Fruit fly (Drosophila melanogaster) whole organism, embryonic: ENCODE results near the gene cic.
A peak's percentile ranks its signal among the peaks of the same experiment; 100 is the strongest.

ENCODE experiments used
- Atf6 ChIP-seq: fragments of 200-800 bp; sonication (Bioruptor generic); IDR thresholded peaks from 2 replicates; pipeline ENCODE4 v1.3.6; 2022; ENCODE audit warnings: missing biosample characterization, missing genetic modification characterization
- Blimp-1 ChIP-seq: fragments of 200-800 bp; sonication (Bioruptor generic); optimal IDR thresholded peaks from 3 replicates; lab custom pipeline; 2018; ENCODE audit warnings: missing biosample characterization, missing genetic modification characterization, mild to moderate bottlenecking, moderate library complexity, missing genetic modification reagents
- Bteb2 ChIP-seq: fragments of 200-800 bp; sonication (Bioruptor generic); optimal IDR thresholded peaks from 2 replicates; lab custom pipeline; 2016; ENCODE audit warnings: missing biosample characterization, missing genetic modification characterization
- CG10462 ChIP-seq: fragments of 200-800 bp; sonication (Bioruptor generic); optimal IDR thresholded peaks from 2 replicates; lab custom pipeline; 2016; ENCODE audit warnings: missing biosample characterization, missing genetic modification characterization
- CG11504 ChIP-seq: fragments of 200-800 bp; sonication (Bioruptor generic); optimal IDR thresholded peaks from 3 replicates; lab custom pipeline; 2019; ENCODE audit warnings: missing biosample characterization, mild to moderate bottlenecking, missing genetic modification characterization, moderate library complexity
- CG12391 ChIP-seq: fragments of 200-800 bp; sonication (Bioruptor generic); optimal IDR thresholded peaks from 3 replicates; lab custom pipeline; 2018; ENCODE audit warnings: missing biosample characterization, mild to moderate bottlenecking, missing genetic modification characterization, moderate library complexity
- CG12659 ChIP-seq: fragments of 200-800 bp; sonication (Bioruptor generic); optimal IDR thresholded peaks from 3 replicates; lab custom pipeline; 2017; ENCODE audit warnings: mild to moderate bottlenecking, missing biosample characterization, missing genetic modification reagents, missing genetic modification characterization
- CG13123 ChIP-seq: fragments of 200-800 bp; sonication (Bioruptor generic); optimal IDR thresholded peaks from 2 replicates; lab custom pipeline; 2016; ENCODE audit warnings: missing biosample characterization, missing genetic modification characterization
- CG14014 ChIP-seq: fragments of 200-800 bp; sonication (Bioruptor generic); IDR thresholded peaks from 2 replicates; pipeline ENCODE4 v1.3.6; 2022; ENCODE audit warnings: missing biosample characterization, missing genetic modification characterization
- CG14860 ChIP-seq: fragments of 200-800 bp; sonication (Bioruptor generic); IDR thresholded peaks from 3 replicates; pipeline ENCODE4 v1.3.6; 2022; ENCODE audit warnings: missing biosample characterization, missing genetic modification characterization; ENCODE audit not compliant: partially characterized antibody
- CG15011 ChIP-seq: fragments of 200-800 bp; sonication (Bioruptor generic); optimal IDR thresholded peaks from 3 replicates; lab custom pipeline; 2018; ENCODE audit warnings: missing biosample characterization, mild to moderate bottlenecking, missing genetic modification characterization
- CG1529 ChIP-seq: fragments of 200-800 bp; sonication (Bioruptor generic); optimal IDR thresholded peaks from 3 replicates; lab custom pipeline; 2018; ENCODE audit warnings: missing biosample characterization, missing genetic modification characterization
- CG15601 ChIP-seq: fragments of 200-800 bp; sonication (Bioruptor generic); optimal IDR thresholded peaks from 3 replicates; lab custom pipeline; 2019; ENCODE audit warnings: missing biosample characterization, mild to moderate bottlenecking, missing genetic modification characterization, moderate library complexity
- CG1603 ChIP-seq: fragments of 200-800 bp; sonication (Bioruptor generic); optimal IDR thresholded peaks from 2 replicates; lab custom pipeline; 2019; ENCODE audit warnings: missing biosample characterization, mild to moderate bottlenecking, missing genetic modification characterization, moderate library complexity
- CG17359 ChIP-seq: fragments of 200-800 bp; sonication (Bioruptor generic); optimal IDR thresholded peaks from 3 replicates; lab custom pipeline; 2018; ENCODE audit warnings: missing biosample characterization, mild to moderate bottlenecking, missing genetic modification characterization, moderate library complexity
- CG1832 ChIP-seq: fragments of 200-800 bp; sonication (Bioruptor generic); optimal IDR thresholded peaks from 2 replicates; lab custom pipeline; 2017; ENCODE audit warnings: missing biosample characterization, mild to moderate bottlenecking, missing genetic modification characterization, inconsistent platforms
- CG31224 ChIP-seq: fragments of 200-800 bp; sonication (Bioruptor generic); IDR thresholded peaks from 2 replicates; pipeline ENCODE4 v1.3.6; 2022; ENCODE audit warnings: missing biosample characterization, missing genetic modification characterization
- CG3281 ChIP-seq: fragments of 200-800 bp; sonication (Bioruptor generic); optimal IDR thresholded peaks from 3 replicates; lab custom pipeline; 2017; ENCODE audit warnings: missing biosample characterization, mild to moderate bottlenecking, missing genetic modification characterization
- CG5180 ChIP-seq: fragments of 200-800 bp; sonication (Bioruptor generic); optimal IDR thresholded peaks from 3 replicates; lab custom pipeline; 2017; ENCODE audit warnings: missing biosample characterization, missing genetic modification characterization, mild to moderate bottlenecking, moderate library complexity, missing genetic modification reagents
- CG6765 ChIP-seq: fragments of 200-800 bp; sonication (Bioruptor generic); optimal IDR thresholded peaks from 3 replicates; lab custom pipeline; 2017; ENCODE audit warnings: missing biosample characterization, mild to moderate bottlenecking, missing genetic modification characterization
- CG7357 ChIP-seq: fragments of 200-800 bp; sonication (Bioruptor generic); IDR thresholded peaks from 3 replicates; pipeline ENCODE4 v1.3.6; 2022; ENCODE audit warnings: missing biosample characterization, missing genetic modification characterization
- CG9797 ChIP-seq: fragments of 200-800 bp; sonication (Bioruptor generic); optimal IDR thresholded peaks from 3 replicates; lab custom pipeline; 2018; ENCODE audit warnings: missing biosample characterization, mild to moderate bottlenecking, missing genetic modification characterization
- CHES-1-like ChIP-seq: fragments of 200-800 bp; sonication (Bioruptor generic); optimal IDR thresholded peaks from 2 replicates; lab custom pipeline; 2016; ENCODE audit warnings: missing biosample characterization, missing genetic modification characterization
- CrebB ChIP-seq: fragments of 200-800 bp; sonication (Bioruptor generic); optimal IDR thresholded peaks from 3 replicates; lab custom pipeline; 2018; ENCODE audit warnings: missing biosample characterization, mild to moderate bottlenecking, missing genetic modification characterization
- Dip3 ChIP-seq: fragments of 200-800 bp; sonication (Bioruptor generic); optimal IDR thresholded peaks from 3 replicates; lab custom pipeline; 2016; ENCODE audit warnings: missing biosample characterization, missing genetic modification characterization
- Dref ChIP-seq: fragments of 200-800 bp; sonication (Bioruptor generic); IDR thresholded peaks from 2 replicates; pipeline ENCODE4 v1.3.6; 2022; ENCODE audit warnings: missing biosample characterization, missing genetic modification characterization
- Hey ChIP-seq: fragments of 200-800 bp; sonication (Bioruptor generic); optimal IDR thresholded peaks from 3 replicates; lab custom pipeline; 2018; ENCODE audit warnings: missing biosample characterization, mild to moderate bottlenecking, missing genetic modification characterization
- Hmr ChIP-seq: fragments of 200-800 bp; sonication (Bioruptor generic); optimal IDR thresholded peaks from 3 replicates; lab custom pipeline; 2017; ENCODE audit warnings: mild to moderate bottlenecking, missing biosample characterization, missing genetic modification reagents, missing genetic modification characterization
- Lhr ChIP-seq: fragments of 200-800 bp; sonication (Bioruptor generic); optimal IDR thresholded peaks from 3 replicates; lab custom pipeline; 2017; ENCODE audit warnings: mild to moderate bottlenecking, missing biosample characterization, missing genetic modification reagents, missing genetic modification characterization
- Neu2 ChIP-seq: fragments of 200-800 bp; sonication (Bioruptor generic); optimal IDR thresholded peaks from 3 replicates; lab custom pipeline; 2016; ENCODE audit warnings: missing biosample characterization, missing genetic modification characterization, borderline replicate concordance
- Nf-YA ChIP-seq: fragments of 200-800 bp; sonication (Bioruptor generic); IDR thresholded peaks from 2 replicates; pipeline ENCODE4 v1.3.6; 2022; ENCODE audit warnings: missing biosample characterization, missing genetic modification characterization
- Oaz ChIP-seq: fragments of 200-800 bp; sonication (Bioruptor generic); IDR thresholded peaks from 2 replicates; pipeline ENCODE4 v1.3.6; 2022; ENCODE audit warnings: missing biosample characterization, missing genetic modification characterization
- PHDP ChIP-seq: fragments of 200-800 bp; sonication (Bioruptor generic); optimal IDR thresholded peaks from 3 replicates; lab custom pipeline; 2018; ENCODE audit warnings: missing biosample characterization, mild to moderate bottlenecking, missing genetic modification characterization, moderate library complexity
- Vsx1 ChIP-seq: fragments of 200-800 bp; sonication (Bioruptor generic); optimal IDR thresholded peaks from 2 replicates; lab custom pipeline; 2017; ENCODE audit warnings: missing biosample characterization, mild to moderate bottlenecking, missing genetic modification characterization, missing genetic modification reagents
- amos ChIP-seq: fragments of 200-800 bp; sonication (Bioruptor generic); IDR thresholded peaks from 2 replicates; pipeline ENCODE4 v1.3.6; 2022; ENCODE audit warnings: missing biosample characterization, missing genetic modification characterization; ENCODE audit not compliant: partially characterized antibody
- ase ChIP-seq: fragments of 200-800 bp; sonication (Bioruptor generic); IDR thresholded peaks from 3 replicates; pipeline ENCODE4 v1.3.6; 2022; ENCODE audit warnings: missing biosample characterization, missing genetic modification characterization
- ci ChIP-seq: fragments of 200-800 bp; sonication (Bioruptor generic); IDR thresholded peaks from 3 replicates; pipeline ENCODE4 v1.3.6; 2022; ENCODE audit warnings: missing biosample characterization, missing genetic modification characterization
- fd96Cb ChIP-seq: fragments of 200-800 bp; sonication (Bioruptor generic); optimal IDR thresholded peaks from 2 replicates; lab custom pipeline; 2018; ENCODE audit warnings: missing biosample characterization, mild to moderate bottlenecking, missing genetic modification characterization, moderate library complexity
- ftz-f1 ChIP-seq: fragments of 200-800 bp; sonication (Bioruptor generic); optimal IDR thresholded peaks from 2 replicates; lab custom pipeline; 2016; ENCODE audit warnings: missing biosample characterization, missing genetic modification characterization
- hbn ChIP-seq: fragments of 200-800 bp; sonication (Bioruptor generic); IDR thresholded peaks from 2 replicates; pipeline ENCODE4 v1.3.6; 2022; ENCODE audit warnings: missing biosample characterization, missing genetic modification characterization; ENCODE audit not compliant: partially characterized antibody
- kay ChIP-seq: fragments of 200-800 bp; sonication (Bioruptor generic); optimal IDR thresholded peaks from 2 replicates; lab custom pipeline; 2016; ENCODE audit warnings: missing biosample characterization, missing genetic modification characterization
- lmd ChIP-seq: fragments of 200-800 bp; sonication (Bioruptor generic); IDR thresholded peaks from 2 replicates; pipeline ENCODE4 v1.3.6; 2022; ENCODE audit warnings: missing biosample characterization, missing genetic modification characterization
- lov ChIP-seq, 2 experiments: fragments of 200-800 bp in 1 of 2; fragments of >200 bp in 1 of 2; sonication (Bioruptor generic) in 1 of 2; IDR thresholded peaks in 1 of 2; optimal IDR thresholded peaks in 1 of 2; 2 replicates in 1 of 2; 3 replicates in 1 of 2; pipeline versions ENCODE4 v1.3.6 to Lab custom; 2017 to 2022; ENCODE audit warnings: missing biosample characterization in 1 of 2, missing genetic modification characterization in 1 of 2
- nom ChIP-seq: fragments of 200-800 bp; sonication (Bioruptor generic); optimal IDR thresholded peaks from 2 replicates; lab custom pipeline; 2017; ENCODE audit warnings: missing biosample characterization, missing genetic modification characterization, mild to moderate bottlenecking, moderate library complexity, missing genetic modification reagents
- pnt ChIP-seq: fragments of 200-800 bp; sonication (Bioruptor generic); optimal IDR thresholded peaks from 3 replicates; lab custom pipeline; 2016; ENCODE audit warnings: missing biosample characterization, missing genetic modification characterization
- ro ChIP-seq: fragments of 200-800 bp; sonication (Bioruptor generic); IDR thresholded peaks from 2 replicates; pipeline ENCODE4 v1.3.6; 2022; ENCODE audit warnings: missing biosample characterization, missing genetic modification characterization
- tio ChIP-seq: fragments of 200-800 bp; sonication (Bioruptor generic); optimal IDR thresholded peaks from 2 replicates; lab custom pipeline; 2017; ENCODE audit warnings: missing biosample characterization, missing genetic modification characterization, inconsistent platforms
- unc-4 ChIP-seq: fragments of 200-800 bp; sonication (Bioruptor generic); IDR thresholded peaks from 2 replicates; pipeline ENCODE4 v1.3.6; 2022; ENCODE audit warnings: missing biosample characterization, missing genetic modification characterization; ENCODE audit not compliant: partially characterized antibody
- vnd ChIP-seq: fragments of 200-800 bp; sonication (Bioruptor generic); IDR thresholded peaks from 3 replicates; pipeline ENCODE4 v1.3.6; 2022; ENCODE audit warnings: missing biosample characterization, missing genetic modification characterization; ENCODE audit not compliant: partially characterized antibody

The cic gene

DNA sequence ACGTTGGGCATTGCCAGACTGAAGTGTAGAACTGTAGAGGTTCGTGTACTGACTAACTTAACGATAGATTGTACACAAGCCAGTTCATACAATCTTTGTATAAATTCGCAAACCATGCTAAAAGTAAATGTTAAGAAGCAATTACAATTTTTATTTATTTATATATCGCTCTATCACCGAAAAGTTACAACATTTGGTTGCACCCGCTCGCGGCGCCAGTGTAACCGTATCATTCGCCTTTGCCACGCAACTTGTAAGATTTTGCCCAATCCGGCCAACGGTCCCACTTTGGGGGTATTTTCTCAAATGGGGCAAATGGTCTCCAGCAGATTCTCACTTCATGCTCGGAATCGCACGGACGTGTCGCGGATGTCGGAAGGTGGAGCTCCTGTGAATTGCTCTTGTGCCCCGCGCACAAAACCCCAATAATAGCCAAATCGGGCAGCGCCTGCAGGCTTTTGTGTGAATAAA is at the start of gene cic (continued):
- peak; percentile 67 for TF ChIP-seq Hmr (GFP tag; lab: Kevin White, UChicago)
- TF ChIP-seq Blimp-1 (GFP tag; lab: Kevin White, UChicago) = no peak
- peak; percentile 46; the same call in 1 of the 2 replicates for TF ChIP-seq amos (GFP tag; lab: Robert Waterston, UW)
- peak; percentile 61 for TF ChIP-seq CG1603
- peak; percentile 40 for TF ChIP-seq CG12659
- no peak for TF ChIP-seq CG6765 (GFP tag; lab: Kevin White, UChicago)
- no peak for TF ChIP-seq ase
- no peak for TF ChIP-seq Vsx1 (GFP tag; lab: Kevin White, UChicago)
- TF ChIP-seq CG7357 (GFP tag; lab: Robert Waterston, UW) = no peak
- TF ChIP-seq kay (GFP tag; lab: Kevin White, UChicago) = no peak
- TF ChIP-seq CG17359 (tag; lab: Kevin White, UChicago) = no peak
- TF ChIP-seq CG14014 (GFP tag; lab: Robert Waterston, UW) = no peak
- peak; percentile 15 for TF ChIP-seq CG12391 (tag; lab: Kevin White, UChicago)
- TF ChIP-seq ci (GFP tag; lab: Robert Waterston, UW) = no peak; the same call in 2 of the 3 replicates
- TF ChIP-seq ro = no peak
- no peak for TF ChIP-seq PHDP (tag; lab: Kevin White, UChicago)
- TF ChIP-seq CG14860 = no peak
- TF ChIP-seq CG1832 = no peak
- TF ChIP-seq Oaz (GFP tag; lab: Robert Waterston, UW) = no peak
- TF ChIP-seq CG31224 = no peak
- no peak for TF ChIP-seq fd96Cb (tag; lab: Kevin White, UChicago)
- TF ChIP-seq Dref (GFP tag; lab: Robert Waterston, UW) = no peak
- no peak for TF ChIP-seq lov (optimal IDR thresholded peaks at IDR 0.05; lab: Kevin White, UChicago)
- no peak for TF ChIP-seq lov (GFP tag; IDR thresholded peaks at IDR 0.05; lab: Robert Waterston, UW)
- TF ChIP-seq CG15601 (tag; lab: Kevin White, UChicago) = peak; percentile 35
- TF ChIP-seq CG11504 (tag; lab: Kevin White, UChicago) = peak; percentile 28
- TF ChIP-seq CG9797 (GFP tag; lab: Kevin White, UChicago) = peak; percentile 96
- 0 out of 3 replicates have a peak, but pooled peaks have one; percentile 36 for TF ChIP-seq vnd (GFP tag; lab: Robert Waterston, UW)
- TF ChIP-seq Atf6 = no peak; the same call in 1 of the 2 replicates
- no peak for TF ChIP-seq CG5180
- TF ChIP-seq hbn = no peak
- TF ChIP-seq unc-4 (GFP tag; lab: Robert Waterston, UW) = peak; percentile 53
- TF ChIP-seq CHES-1-like = no peak
- TF ChIP-seq CG3281 = no peak
- TF ChIP-seq nom (GFP tag; lab: Kevin White, UChicago) = peak; percentile 56
- no peak for TF ChIP-seq Nf-YA (GFP tag; lab: Robert Waterston, UW)
- TF ChIP-seq Dip3 (GFP tag; lab: Kevin White, UChicago) = no peak
- no peak for TF ChIP-seq CG1529 (GFP tag; lab: Kevin White, UChicago)
- TF ChIP-seq tio (GFP tag; lab: Kevin White, UChicago) = no peak
- no peak for TF ChIP-seq CrebB (tag; lab: Kevin White, UChicago)
- no peak for TF ChIP-seq Neu2
- TF ChIP-seq CG10462 (GFP tag; lab: Kevin White, UChicago) = no peak
- TF ChIP-seq Bteb2 (GFP tag; lab: Kevin White, UChicago) = no peak
- peak; percentile 92 for TF ChIP-seq Lhr
- no peak; the same call in 1 of the 2 replicates for TF ChIP-seq lmd (GFP tag; lab: Robert Waterston, UW)
- TF ChIP-seq CG15011 (GFP tag; lab: Kevin White, UChicago) = no peak
- no peak for TF ChIP-seq pnt (GFP tag; lab: Kevin White, UChicago)
- TF ChIP-seq Hey = no peak
- no peak for TF ChIP-seq CG13123
- TF ChIP-seq ftz-f1 (GFP tag; lab: Kevin White, UChicago) = no peak
